Fruit fly (Drosophila melanogaster): ENCODE data around the gene Non2.

- no peak for TF ChIP-seq cyc (GFP tag; optimal IDR thresholded peaks at IDR 0.05)
- no peak for TF ChIP-seq CG6276 (GFP tag; optimal IDR thresholded peaks at IDR 0.05)
Observed at dm6 chr3L:2739450-2739849, 27.3 kb upstream of the Non2 start, which contains the start of gene Acp62F.
